Worm (Caenorhabditis elegans): Measurements from ENCODE around the gene ser-2.

Gene ser-2

ce11 chrX:15302863-15303262 is at the start of gene ser-2:
Gene ser-2 (minus strand): TSS chrX:15302963.
- TF ChIP-seq zag-1 (tag; optimal IDR thresholded peaks at IDR 0.05) (no peak), rnt-1 (tag; optimal IDR thresholded peaks at IDR 0.05) (no peak), sox-4 (tag; optimal IDR thresholded peaks at IDR 0.05) (no peak), nhr-28 (tag; optimal IDR thresholded peaks at IDR 0.05) (no peak), C34B4.2 (tag; optimal IDR thresholded peaks at IDR 0.05) (no peak), egl-27 (tag; optimal IDR thresholded peaks at IDR 0.05) (no peak), fkh-8 (tag; optimal IDR thresholded peaks at IDR 0.05) (no peak), egl-13 (tag; optimal IDR thresholded peaks at IDR 0.05) (no peak), isw-1 (GFP tag; IDR thresholded peaks at IDR 0.05) (no peak), hlh-17 (GFP tag; optimal IDR thresholded peaks at IDR 0.05; ENCODE audit: borderline replicate concordance) (no peak)

ce11 chrX:15347680-15348079 is 44.9 kb upstream of the ser-2 start:
- TF ChIP-seq blmp-1 (tag; optimal IDR thresholded peaks at IDR 0.05), result peak; percentile 1
- TF ChIP-seq tbx-2 (tag; optimal IDR thresholded peaks at IDR 0.05), result peak; percentile 25
- peak; percentile 19 for TF ChIP-seq nhr-71 (tag; optimal IDR thresholded peaks at IDR 0.05)
- no peak for TF ChIP-seq dpl-1 (GFP tag; optimal IDR thresholded peaks at IDR 0.05)
- TF ChIP-seq lin-14 (GFP tag; optimal IDR thresholded peaks at IDR 0.05), result peak; percentile 65
- peak; percentile 72 for TF ChIP-seq unc-86 (tag; optimal IDR thresholded peaks at IDR 0.05)
- peak; percentile 1 for TF ChIP-seq mep-1 (tag; optimal IDR thresholded peaks at IDR 0.05)
- peak in 1 of 2 experiments; percentile 76 for TF ChIP-seq ztf-11 (tag; optimal IDR thresholded peaks at IDR 0.05)
- peak; percentile 60 for TF ChIP-seq nhr-85 (tag)
- TF ChIP-seq hlh-17 (GFP tag; optimal IDR thresholded peaks at IDR 0.05; ENCODE audit: borderline replicate concordance), result no peak
- peak; percentile 39 for TF ChIP-seq dsc-1 (tag; optimal IDR thresholded peaks at IDR 0.05)

- peak; percentile 96 for TF ChIP-seq snpc-4 (tag; optimal IDR thresholded peaks at IDR 0.05)
- TF ChIP-seq ceh-8 (GFP tag; optimal IDR thresholded peaks at IDR 0.05), result no peak
- peak; percentile 3 for TF ChIP-seq nhr-47 (tag; optimal IDR thresholded peaks at IDR 0.05)
- peak; percentile 11 for TF ChIP-seq swsn-7 (tag; optimal IDR thresholded peaks at IDR 0.05)
- TF ChIP-seq pag-3 (tag; optimal IDR thresholded peaks at IDR 0.05; ENCODE audit: borderline replicate concordance, insufficient read depth), result peak; percentile 51
- peak; percentile 37 for TF ChIP-seq nhr-85 (tag)
- TF ChIP-seq aly-2 (tag; optimal IDR thresholded peaks at IDR 0.05), result no peak
- TF ChIP-seq C04F5.9 (tag; optimal IDR thresholded peaks at IDR 0.05), result no peak
- TF ChIP-seq grh-1 (GFP tag; IDR thresholded peaks at IDR 0.05), result no peak
- peak; percentile 31; the same call in 1 of the 2 replicates for TF ChIP-seq nhr-19 (GFP tag; conservative IDR thresholded peaks at IDR 0.05)
- no peak for TF ChIP-seq hlh-17 (GFP tag; optimal IDR thresholded peaks at IDR 0.05; ENCODE audit: borderline replicate concordance)
- TF ChIP-seq lin-14 (GFP tag; optimal IDR thresholded peaks at IDR 0.05), result peak; percentile 31
- peak; percentile 89 for TF ChIP-seq dsc-1 (tag; optimal IDR thresholded peaks at IDR 0.05)
- TF ChIP-seq elt-2 (tag; optimal IDR thresholded peaks at IDR 0.05), result peak; percentile 24
- TF ChIP-seq elt-3 (tag; optimal IDR thresholded peaks at IDR 0.05), result peak in 5 of 6 experiments; percentile 37 to 81 (median 39)
- TF ChIP-seq rnt-1 (tag; optimal IDR thresholded peaks at IDR 0.05), result peak; percentile 29
These were observed 42.8 kb upstream of the ser-2 start for ce11 chrX:15345346-15346198.

ce11 chrX:15343971-15344370 is 41.2 kb upstream of the ser-2 start:
- TF ChIP-seq snu-23 (GFP tag; optimal IDR thresholded peaks at IDR 0.05) (no peak), skn-1 (tag; optimal IDR thresholded peaks at IDR 0.05) (no peak), C34B4.2 (tag; optimal IDR thresholded peaks at IDR 0.05) (no peak), vab-15 (tag; optimal IDR thresholded peaks at IDR 0.05) (no peak), nhr-11 (tag; optimal IDR thresholded peaks at IDR 0.05) (no peak), ceh-82 (tag; optimal IDR thresholded peaks at IDR 0.05) (no peak), F16B12.6 (tag; optimal IDR thresholded peaks at IDR 0.05) (no peak), blmp-1 (tag; optimal IDR thresholded peaks at IDR 0.05) (no peak), alr-1 (tag; optimal IDR thresholded peaks at IDR 0.05; ENCODE audit: borderline replicate concordance) (no peak), mep-1 (tag; optimal IDR thresholded peaks at IDR 0.05) (peak; percentile 35), ama-1 (optimal IDR thresholded peaks at IDR 0.05) (no peak), nhr-77 (tag; optimal IDR thresholded peaks at IDR 0.05) (no peak), nhr-71 (tag; optimal IDR thresholded peaks at IDR 0.05) (peak; percentile 72), unc-86 (tag; optimal IDR thresholded peaks at IDR 0.05) (no peak), ceh-8 (GFP tag; optimal IDR thresholded peaks at IDR 0.05) (no peak), elt-2 (tag; optimal IDR thresholded peaks at IDR 0.05) (no peak), fkh-8 (tag; optimal IDR thresholded peaks at IDR 0.05) (peak; percentile 76), rnt-1 (tag; optimal IDR thresholded peaks at IDR 0.05) (no peak), dpl-1 (GFP tag; optimal IDR thresholded peaks at IDR 0.05) (no peak), irx-1 (tag; optimal IDR thresholded peaks at IDR 0.05) (no peak), mef-2 (tag; optimal IDR thresholded peaks at IDR 0.05) (no peak), egl-13 (tag; optimal IDR thresholded peaks at IDR 0.05) (peak; percentile 26), hlh-4 (tag; optimal IDR thresholded peaks at IDR 0.05) (peak; percentile 74), xbp-1 (tag; optimal IDR thresholded peaks at IDR 0.05) (peak; percentile 11)

All from whole organism, L1 larva.